Worm (Caenorhabditis elegans) whole organism, L4 larva: ENCODE measurements around the gene fbxa-45.

Experiments
- Y105C5A.15 ChIP-seq: fragments of 200-800 bp; sonication (Bioruptor generic); IDR thresholded peaks from 2 replicates; pipeline ENCODE4 v1.3.6; 2022; ENCODE audit warnings: missing genetic modification characterization, missing compliant biosample characterization
- Y75B8A.6 ChIP-seq: fragments of 200-800 bp; sonication (Bioruptor generic); IDR thresholded peaks from 2 replicates; pipeline ENCODE4 v1.3.6; 2022; ENCODE audit warnings: missing genetic modification reagents, missing genetic modification characterization, missing compliant biosample characterization
- ZK337.2 ChIP-seq: fragments of 200-800 bp; sonication (Bioruptor generic); IDR thresholded peaks from 2 replicates; pipeline ENCODE4 v1.3.6; 2022; ENCODE audit warnings: missing genetic modification reagents, missing genetic modification characterization, missing compliant biosample characterization
- ama-1 ChIP-seq: fragments of 150-350 bp; optimal IDR thresholded peaks from 2 replicates; lab custom pipeline; 2014; ENCODE audit warnings: inconsistent platforms, mixed read lengths
- ceh-28 ChIP-seq: fragments of 150-350 bp; optimal IDR thresholded peaks from 2 replicates; lab custom pipeline; 2014; ENCODE audit warnings: missing biosample characterization, missing genetic modification reagents, missing genetic modification characterization
- ceh-44 ChIP-seq: fragments of 200-800 bp; sonication (Bioruptor generic); IDR thresholded peaks from 2 replicates; pipeline ENCODE4 v1.3.6; 2022; ENCODE audit warnings: missing genetic modification reagents, missing genetic modification characterization, missing compliant biosample characterization
- ceh-62 ChIP-seq: sonication (generic microtip); optimal IDR thresholded peaks from 2 replicates; lab custom pipeline; 2017; ENCODE audit warnings: missing biosample characterization, missing genetic modification characterization
- ceh-82 ChIP-seq: sonication (generic microtip); optimal IDR thresholded peaks from 2 replicates; lab custom pipeline; 2017; ENCODE audit warnings: missing biosample characterization, missing genetic modification characterization
- cey-2 ChIP-seq: sonication (generic microtip); optimal IDR thresholded peaks from 3 replicates; lab custom pipeline; 2017; ENCODE audit warnings: missing genetic modification characterization, mild to moderate bottlenecking, missing compliant biosample characterization, antibody characterized with exemption, borderline replicate concordance; ENCODE audit not compliant: insufficient read depth
- daf-16 ChIP-seq, 3 experiments: sonication (generic microtip); optimal IDR thresholded peaks; 2 replicates each; lab custom pipeline; 2016 to 2017; ENCODE audit warnings: missing genetic modification characterization in 3 of 3, missing genetic modification reagents in 3 of 3, mild to moderate bottlenecking in 2 of 3, missing compliant biosample characterization in 2 of 3, missing biosample characterization in 1 of 3, moderate library complexity in 1 of 3
- daf-8 ChIP-seq: fragments of 200-800 bp; sonication (Bioruptor generic); IDR thresholded peaks from 2 replicates; pipeline ENCODE4 v1.3.6; 2022; ENCODE audit warnings: missing genetic modification characterization, missing compliant biosample characterization
- dmd-8 ChIP-seq: fragments of 200-800 bp; sonication (Bioruptor generic); IDR thresholded peaks from 2 replicates; pipeline ENCODE4 v1.3.6; 2022; ENCODE audit warnings: missing genetic modification characterization, missing compliant biosample characterization
- dmd-9 ChIP-seq: fragments of 200-800 bp; sonication (Bioruptor generic); IDR thresholded peaks from 2 replicates; pipeline ENCODE4 v1.3.6; 2022; ENCODE audit warnings: missing genetic modification reagents, missing genetic modification characterization, missing compliant biosample characterization
- dpl-1 ChIP-seq: fragments of 150-350 bp; optimal IDR thresholded peaks from 2 replicates; lab custom pipeline; 2014; ENCODE audit warnings: missing biosample characterization, missing genetic modification reagents, missing genetic modification characterization
- hif-1 ChIP-seq, 2 experiments: sonication (generic microtip); optimal IDR thresholded peaks; 2 replicates each; lab custom pipeline; 2016 to 2017; ENCODE audit warnings: missing compliant biosample characterization in 2 of 2, missing genetic modification characterization in 2 of 2, missing genetic modification reagents in 2 of 2, missing genotype in 2 of 2, mild to moderate bottlenecking in 1 of 2
- hlh-11 ChIP-seq: fragments of 200-800 bp; sonication (Bioruptor generic); optimal IDR thresholded peaks from 2 replicates; lab custom pipeline; 2018; ENCODE audit warnings: mild to moderate bottlenecking, missing genetic modification characterization, missing compliant biosample characterization
- hmg-1.1 ChIP-seq: fragments of 200-800 bp; sonication (Bioruptor generic); IDR thresholded peaks from 2 replicates; pipeline ENCODE4 v1.3.6; 2022; ENCODE audit warnings: missing genetic modification reagents, missing genetic modification characterization, missing compliant biosample characterization
- lim-7 ChIP-seq: fragments of 200-800 bp; sonication (Bioruptor generic); IDR thresholded peaks from 2 replicates; pipeline ENCODE4 v1.3.6; 2022; ENCODE audit warnings: missing genetic modification characterization, missing compliant biosample characterization
- lin-15B ChIP-seq: fragments of 150-350 bp; sonication (generic microtip); optimal IDR thresholded peaks from 3 replicates; lab custom pipeline; 2014; ENCODE audit warnings: missing biosample characterization, missing genetic modification characterization
- lin-29 ChIP-seq: fragments of 200-800 bp; sonication (Bioruptor generic); IDR thresholded peaks from 2 replicates; pipeline ENCODE4 v1.3.6; 2022; ENCODE audit warnings: missing genetic modification reagents, missing genetic modification characterization, missing compliant biosample characterization
- lin-38 ChIP-seq: fragments of 200-800 bp; sonication (Bioruptor generic); IDR thresholded peaks from 2 replicates; pipeline ENCODE4 v1.3.6; 2022; ENCODE audit warnings: missing genetic modification reagents, missing genetic modification characterization, missing compliant biosample characterization
- lsy-2 ChIP-seq, 2 experiments: fragments of 150-350 bp in 1 of 2; sonication (generic microtip) in 1 of 2; optimal IDR thresholded peaks; 2 replicates each; lab custom pipeline; 2014 to 2017; ENCODE audit warnings: missing biosample characterization in 2 of 2, missing genetic modification characterization in 2 of 2
- madf-5 ChIP-seq, 2 experiments: fragments of 200-800 bp; sonication (Bioruptor generic); IDR thresholded peaks; 2 replicates each; pipeline ENCODE4 v1.3.6; 2022; ENCODE audit warnings: missing compliant biosample characterization in 2 of 2, missing genetic modification characterization in 2 of 2
- mdl-1 ChIP-seq, 2 experiments: fragments of 150-350 bp in 1 of 2; sonication (generic microtip) in 1 of 2; optimal IDR thresholded peaks; 2 replicates each; lab custom pipeline; 2014 to 2017; ENCODE audit warnings: missing biosample characterization in 2 of 2, missing genetic modification characterization in 2 of 2
- mdt-29 ChIP-seq: fragments of 200-800 bp; sonication (Bioruptor generic); IDR thresholded peaks from 2 replicates; pipeline ENCODE4 v1.3.6; 2022; ENCODE audit warnings: missing genetic modification reagents, missing genetic modification characterization, missing compliant biosample characterization
- mxl-3 ChIP-seq: fragments of 200-800 bp; sonication (Bioruptor generic); optimal IDR thresholded peaks from 2 replicates; lab custom pipeline; 2018; ENCODE audit warnings: mild to moderate bottlenecking, missing genetic modification characterization, missing compliant biosample characterization
- nhr-11 ChIP-seq: fragments of 150-350 bp; optimal IDR thresholded peaks from 2 replicates; lab custom pipeline; 2014; ENCODE audit warnings: missing biosample characterization, missing genetic modification characterization
- nhr-111 ChIP-seq: fragments of 200-800 bp; sonication (Bioruptor generic); optimal IDR thresholded peaks from 2 replicates; lab custom pipeline; 2018; ENCODE audit warnings: mild to moderate bottlenecking, missing genetic modification characterization, missing compliant biosample characterization
- nhr-25 ChIP-seq: sonication (generic microtip); optimal IDR thresholded peaks from 2 replicates; lab custom pipeline; 2017; ENCODE audit warnings: missing genetic modification characterization, mild to moderate bottlenecking, missing compliant biosample characterization, antibody characterized with exemption, moderate library complexity, borderline replicate concordance; ENCODE audit not compliant: insufficient read depth
- nhr-6 ChIP-seq: fragments of 150-350 bp; optimal IDR thresholded peaks from 2 replicates; lab custom pipeline; 2014; ENCODE audit warnings: missing biosample characterization, missing genetic modification characterization
- nhr-77 ChIP-seq: fragments of 150-350 bp; optimal IDR thresholded peaks from 2 replicates; lab custom pipeline; 2014; ENCODE audit warnings: missing biosample characterization, missing genetic modification characterization
- pha-4 ChIP-seq, 2 experiments: fragments of 150-350 bp in 1 of 2; fragments of 200-800 bp in 1 of 2; sonication (Bioruptor generic) in 1 of 2; IDR thresholded peaks in 1 of 2; optimal IDR thresholded peaks in 1 of 2; 2 replicates each; pipeline versions ENCODE4 v1.3.6 to Lab custom; 2014 to 2022; ENCODE audit warnings: missing genetic modification characterization in 2 of 2, missing genetic modification reagents in 2 of 2, missing biosample characterization in 1 of 2, missing compliant biosample characterization in 1 of 2
- php-3 ChIP-seq: fragments of 200-800 bp; sonication (Bioruptor generic); IDR thresholded peaks from 2 replicates; pipeline ENCODE4 v1.3.6; 2022; ENCODE audit warnings: missing genetic modification reagents, missing genetic modification characterization, missing compliant biosample characterization
- saeg-2 ChIP-seq: fragments of 200-800 bp; sonication (Bioruptor generic); IDR thresholded peaks from 2 replicates; pipeline ENCODE4 v1.3.6; 2022; ENCODE audit warnings: missing genetic modification reagents, missing genetic modification characterization, missing compliant biosample characterization
- skn-1 ChIP-seq: fragments of 150-350 bp; optimal IDR thresholded peaks from 2 replicates; lab custom pipeline; 2014; ENCODE audit warnings: missing biosample characterization, missing genetic modification characterization
- snpc-1.2 ChIP-seq: fragments of 200-800 bp; sonication (Bioruptor generic); IDR thresholded peaks from 2 replicates; pipeline ENCODE4 v1.3.6; 2022; ENCODE audit warnings: missing genetic modification reagents, missing genetic modification characterization, missing compliant biosample characterization
- spr-3 ChIP-seq: fragments of 200-800 bp; sonication (Bioruptor generic); optimal IDR thresholded peaks from 2 replicates; lab custom pipeline; 2018; ENCODE audit warnings: mild to moderate bottlenecking, missing genetic modification characterization, missing compliant biosample characterization
- unc-130 ChIP-seq: sonication (generic microtip); optimal IDR thresholded peaks from 2 replicates; lab custom pipeline; 2016; ENCODE audit warnings: missing genetic modification reagents, missing genetic modification characterization, missing compliant biosample characterization

The fbxa-45 gene

DNA sequence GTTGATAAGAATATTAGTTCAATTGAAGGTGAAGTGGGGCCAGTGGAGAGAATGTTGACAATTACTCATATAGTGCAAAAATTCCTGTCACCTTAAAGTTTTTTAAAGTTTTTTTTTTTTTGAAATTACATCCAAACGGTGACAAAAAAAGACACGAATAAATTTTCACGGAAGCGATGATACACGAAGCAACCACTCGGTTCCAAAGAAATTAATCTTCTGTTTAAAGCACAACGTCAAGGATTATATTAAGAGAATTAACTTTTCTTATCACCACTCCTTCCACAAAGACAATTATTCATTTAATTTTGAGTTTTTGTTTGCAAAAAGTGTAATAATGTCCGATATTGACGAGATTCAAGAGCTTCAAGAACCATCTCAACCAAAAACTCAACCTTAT lies 33.9 kb downstream of the fbxa-45 start, which contains the start of gene clec-28:
Gene clec-28 (plus strand): TSS at position 301 of the 400 bp plus-strand sequence.
- TF ChIP-seq dmd-8 (GFP tag; lab: Robert Waterston, UW) (no peak), dmd-9 (no peak), hmg-1.1 (GFP tag; lab: Robert Waterston, UW) (no peak), nhr-111 (GFP tag; lab: Kevin White, UChicago) (no peak), nhr-25 (tag; lab: Kevin White, UChicago) (no peak), skn-1 (tag; lab: Kevin White, UChicago) (no peak), lim-7 (no peak), hif-1 (tag; optimal IDR thresholded peaks at IDR 0.05; lab: Kevin White, UChicago) (no peak), unc-130 (GFP tag; lab: Kevin White, UChicago) (no peak), nhr-6 (no peak)

- TF ChIP-seq nhr-77 (tag; lab: Kevin White, UChicago), result no peak
- no peak for TF ChIP-seq ceh-82 (tag; lab: Kevin White, UChicago)
- TF ChIP-seq pha-4 (GFP tag; IDR thresholded peaks at IDR 0.05; lab: Robert Waterston, UW), result no peak
- no peak for TF ChIP-seq pha-4 (tag; optimal IDR thresholded peaks at IDR 0.05; lab: Kevin White, UChicago)
- no peak for TF ChIP-seq ceh-44 (GFP tag; lab: Robert Waterston, UW)
- TF ChIP-seq Y75B8A.6 (GFP tag; lab: Robert Waterston, UW), result no peak
- no peak for TF ChIP-seq Y105C5A.15
- no peak for TF ChIP-seq ZK337.2 (GFP tag; lab: Robert Waterston, UW)
- no peak for TF ChIP-seq mdt-29
- no peak for TF ChIP-seq mxl-3 (GFP tag; lab: Kevin White, UChicago)
- TF ChIP-seq lin-38, result no peak
- no peak for TF ChIP-seq ceh-28 (tag; lab: Kevin White, UChicago)
- TF ChIP-seq cey-2 (tag; lab: Kevin White, UChicago), result no peak
- TF ChIP-seq nhr-11, result no peak
- TF ChIP-seq daf-16 (GFP tag; optimal IDR thresholded peaks at IDR 0.05; lab: Kevin White, UChicago), result no peak
- no peak for TF ChIP-seq daf-16 (tag; optimal IDR thresholded peaks at IDR 0.05; lab: Kevin White, UChicago)
- TF ChIP-seq php-3 (GFP tag; lab: Robert Waterston, UW), result no peak
These were observed 37.5 kb downstream of the fbxa-45 start, which contains the start of the genes clec-32 and clec-24 for ce11 chrV:16861719-16862118. Gene clec-32 (minus strand): TSS chrV:16861819. Gene clec-24 (plus strand): TSS chrV:16862012.

DNA sequence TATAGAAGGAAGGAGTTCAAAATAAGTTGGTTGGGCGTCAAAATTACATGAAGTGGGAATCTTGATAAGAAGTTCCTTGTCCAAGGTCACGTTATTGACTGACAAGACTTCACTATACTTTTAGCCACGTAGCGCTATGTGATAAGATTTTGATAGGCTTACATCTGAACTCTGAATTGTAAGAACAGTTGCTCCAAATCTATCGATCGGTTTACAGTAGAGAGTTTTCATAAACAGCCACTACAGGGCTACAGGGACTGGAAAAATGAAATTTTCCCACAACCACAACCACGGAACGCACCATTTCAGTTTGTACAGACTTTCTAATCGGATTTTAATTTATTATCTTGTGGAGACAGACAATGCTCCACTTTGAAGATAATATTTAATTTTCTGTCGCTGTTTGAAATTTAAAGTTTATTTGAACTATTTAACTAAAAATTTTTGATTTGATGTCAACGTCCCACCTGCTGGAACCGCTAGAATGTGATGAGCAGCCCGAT lies 41.2 kb downstream of the fbxa-45 start, which contains the start of the genes clec-31 and clec-22:
Gene clec-31 (minus strand): TSS at position 101 of the 503 bp plus-strand sequence.
Gene clec-22 (plus strand): TSS at position 453 of the 503 bp plus-strand sequence.
- TF ChIP-seq saeg-2 (no peak), madf-5 (GFP tag; IDR thresholded peaks at IDR 0.05; lab: Robert Waterston, UW) (no peak), lsy-2 (tag; optimal IDR thresholded peaks at IDR 0.05; lab: Kevin White, UChicago) (no peak), daf-8 (no peak), lin-38 (no peak), ceh-62 (tag; lab: Kevin White, UChicago) (no peak), ama-1 (lab: Kevin White, UChicago) (no peak), unc-130 (GFP tag; lab: Kevin White, UChicago) (no peak), spr-3 (no peak), lin-29 (no peak), dpl-1 (no peak), lin-15B (tag; lab: Kevin White, UChicago) (no peak), hlh-11 (tag; lab: Kevin White, UChicago) (no peak), dmd-9 (no peak), mdl-1 (tag; optimal IDR thresholded peaks at IDR 0.05; lab: Kevin White, UChicago) (no peak), snpc-1.2 (GFP tag; lab: Robert Waterston, UW) (no peak), ceh-82 (tag; lab: Kevin White, UChicago) (no peak)
